Worm (Caenorhabditis elegans) whole organism, L1 larva: ENCODE results near the gene F40G9.12.
A peak's percentile ranks its signal among the peaks of the same experiment; 100 is the strongest.
"Not testable (repeated sequence)": the region's sequence is repeated elsewhere in the genome, so short reads cannot be mapped to it uniquely, and the experiment has no call there.

Experiments used
- C16A3.4 ChIP-seq: fragments of 150-350 bp; optimal IDR thresholded peaks from 2 replicates; lab custom pipeline; 2014; ENCODE audit warnings: missing biosample characterization, missing genetic modification characterization
- C34B4.2 ChIP-seq: sonication (generic microtip); optimal IDR thresholded peaks from 2 replicates; lab custom pipeline; 2017; ENCODE audit warnings: mild to moderate bottlenecking, missing genetic modification characterization, missing compliant biosample characterization
- F16B12.6 ChIP-seq: fragments of 150-350 bp; optimal IDR thresholded peaks from 2 replicates; lab custom pipeline; 2014; ENCODE audit warnings: missing biosample characterization, missing genetic modification characterization
- Y116A8C.19 ChIP-seq: sonication (generic microtip); optimal IDR thresholded peaks from 2 replicates; lab custom pipeline; 2016; ENCODE audit warnings: missing compliant biosample characterization, missing genetic modification characterization, borderline replicate concordance
- alr-1 ChIP-seq: fragments of 200-800 bp; sonication (Bioruptor generic); optimal IDR thresholded peaks from 2 replicates; lab custom pipeline; 2018; ENCODE audit warnings: borderline replicate concordance, mild to moderate bottlenecking, missing genetic modification characterization, missing compliant biosample characterization
- blmp-1 ChIP-seq: fragments of 150-350 bp; optimal IDR thresholded peaks from 2 replicates; lab custom pipeline; 2014; ENCODE audit warnings: missing biosample characterization, missing genetic modification characterization
- ceh-63 ChIP-seq: fragments of 200-800 bp; sonication (Bioruptor generic); optimal IDR thresholded peaks from 2 replicates; lab custom pipeline; 2018; ENCODE audit warnings: mild to moderate bottlenecking, missing genetic modification characterization, missing compliant biosample characterization
- ceh-8 ChIP-seq: fragments of 200-800 bp; sonication (Bioruptor generic); optimal IDR thresholded peaks from 2 replicates; lab custom pipeline; 2018; ENCODE audit warnings: mild to moderate bottlenecking, missing genetic modification characterization, moderate library complexity, missing compliant biosample characterization
- dpl-1 ChIP-seq, 3 experiments: fragments of 150-350 bp in 2 of 3; sonication (generic microtip) in 1 of 3; optimal IDR thresholded peaks; 2 replicates each; lab custom pipeline; 2014 to 2017; ENCODE audit warnings: missing biosample characterization in 3 of 3, missing genetic modification characterization in 3 of 3, missing genetic modification reagents in 3 of 3
- efl-1 ChIP-seq, 4 experiments: fragments of 150-350 bp; optimal IDR thresholded peaks in 3 of 4; peaks in 1 of 4; 1 replicate in 1 of 4; 2 replicates in 3 of 4; lab custom pipeline; 2014; ENCODE audit warnings: missing biosample characterization in 2 of 4, missing genetic modification characterization in 2 of 4, missing genetic modification reagents in 2 of 4
- efl-3 ChIP-seq: fragments of 200-800 bp; sonication (Bioruptor generic); optimal IDR thresholded peaks from 2 replicates; lab custom pipeline; 2018; ENCODE audit warnings: mild to moderate bottlenecking, missing genetic modification characterization, missing compliant biosample characterization
- elt-2 ChIP-seq: sonication (generic microtip); optimal IDR thresholded peaks from 2 replicates; lab custom pipeline; 2016; ENCODE audit warnings: missing genetic modification characterization, mild to moderate bottlenecking, inconsistent platforms, missing compliant biosample characterization, missing genetic modification reagents
- ets-5 ChIP-seq: fragments of 200-800 bp; sonication (Bioruptor generic); IDR thresholded peaks from 2 replicates; pipeline ENCODE4 v1.3.6; 2022; ENCODE audit warnings: missing genetic modification characterization, missing compliant biosample characterization
- fkh-10 ChIP-seq: sonication (generic microtip); optimal IDR thresholded peaks from 2 replicates; lab custom pipeline; 2017; ENCODE audit warnings: missing biosample characterization, missing genetic modification reagents, missing genetic modification characterization
- fkh-4 ChIP-seq: sonication (generic microtip); optimal IDR thresholded peaks from 2 replicates; lab custom pipeline; 2016; ENCODE audit warnings: missing compliant biosample characterization, missing genetic modification characterization, borderline replicate concordance
- fkh-8 ChIP-seq: sonication (generic microtip); optimal IDR thresholded peaks from 2 replicates; lab custom pipeline; 2016; ENCODE audit warnings: mild to moderate bottlenecking, missing genetic modification characterization, missing compliant biosample characterization
- fos-1 ChIP-seq: fragments of 150-350 bp; optimal IDR thresholded peaks from 2 replicates; lab custom pipeline; 2014; ENCODE audit warnings: missing biosample characterization, missing genetic modification characterization
- hlh-17 ChIP-seq: fragments of 200-800 bp; sonication (Bioruptor generic); optimal IDR thresholded peaks from 2 replicates; lab custom pipeline; 2018; ENCODE audit warnings: missing genetic modification characterization, mild to moderate bottlenecking, missing compliant biosample characterization, moderate library complexity, borderline replicate concordance
- hlh-4 ChIP-seq: sonication (generic microtip); optimal IDR thresholded peaks from 2 replicates; lab custom pipeline; 2016; ENCODE audit warnings: mild to moderate bottlenecking, missing genetic modification characterization, missing compliant biosample characterization
- irx-1 ChIP-seq: sonication (generic microtip); optimal IDR thresholded peaks from 2 replicates; lab custom pipeline; 2016; ENCODE audit warnings: missing genetic modification characterization, missing compliant biosample characterization
- isw-1 ChIP-seq: fragments of 200-800 bp; sonication (Bioruptor generic); IDR thresholded peaks from 2 replicates; pipeline ENCODE4 v1.3.6; 2022; ENCODE audit warnings: missing genetic modification characterization, missing compliant biosample characterization
- lin-13 ChIP-seq: fragments of 150-350 bp; optimal IDR thresholded peaks from 2 replicates; lab custom pipeline; 2014; ENCODE audit warnings: missing biosample characterization, missing genetic modification reagents, missing genetic modification characterization
- lin-14 ChIP-seq: fragments of 200-800 bp; sonication (Bioruptor generic); optimal IDR thresholded peaks from 2 replicates; lab custom pipeline; 2018; ENCODE audit warnings: mild to moderate bottlenecking, missing genetic modification characterization, moderate library complexity, missing compliant biosample characterization
- lin-35 ChIP-seq, 2 experiments: fragments of 150-350 bp; optimal IDR thresholded peaks; 2 replicates each; lab custom pipeline; 2014; ENCODE audit warnings: missing biosample characterization in 2 of 2, missing genetic modification characterization in 2 of 2, missing genetic modification reagents in 2 of 2
- lir-3 ChIP-seq: sonication (generic microtip); optimal IDR thresholded peaks from 2 replicates; lab custom pipeline; 2016; ENCODE audit warnings: mild to moderate bottlenecking, missing genetic modification characterization, moderate library complexity, missing compliant biosample characterization; ENCODE audit not compliant: poor library complexity
- lsy-2 ChIP-seq, 2 experiments: fragments of 150-350 bp; optimal IDR thresholded peaks; 2 replicates each; lab custom pipeline; 2014; ENCODE audit warnings: missing biosample characterization in 2 of 2, missing genetic modification characterization in 2 of 2
- mef-2 ChIP-seq: fragments of 150-350 bp; optimal IDR thresholded peaks from 2 replicates; lab custom pipeline; 2014; ENCODE audit warnings: missing biosample characterization, missing genetic modification characterization
- mep-1 ChIP-seq: fragments of 150-350 bp; optimal IDR thresholded peaks from 2 replicates; lab custom pipeline; 2014; ENCODE audit warnings: missing biosample characterization, missing genetic modification characterization
- nhr-19 ChIP-seq: fragments of 200-800 bp; sonication (Bioruptor generic); conservative IDR thresholded peaks from 2 replicates; pipeline ENCODE4 v1.3.6; 2022; ENCODE audit warnings: missing genetic modification characterization, missing compliant biosample characterization
- nhr-28 ChIP-seq: fragments of 150-350 bp; optimal IDR thresholded peaks from 2 replicates; lab custom pipeline; 2014; ENCODE audit warnings: missing biosample characterization, missing genetic modification characterization
- nhr-71 ChIP-seq: sonication (generic microtip); optimal IDR thresholded peaks from 2 replicates; lab custom pipeline; 2016; ENCODE audit warnings: mild to moderate bottlenecking, missing genetic modification characterization, moderate library complexity, missing compliant biosample characterization
- nhr-77 ChIP-seq: fragments of 150-350 bp; optimal IDR thresholded peaks from 2 replicates; lab custom pipeline; 2014; ENCODE audit warnings: missing biosample characterization, missing genetic modification characterization
- nhr-85 ChIP-seq: sonication (generic microtip); peaks from one replicate; lab custom pipeline; 2016; ENCODE audit warnings: missing genetic modification characterization, inconsistent platforms, missing compliant biosample characterization
- pax-3 ChIP-seq: fragments of 200-800 bp; sonication (Bioruptor generic); optimal IDR thresholded peaks from 2 replicates; lab custom pipeline; 2018; ENCODE audit warnings: mild to moderate bottlenecking, missing genetic modification characterization, moderate library complexity, missing compliant biosample characterization
- snpc-4 ChIP-seq: fragments of 150-350 bp; optimal IDR thresholded peaks from 2 replicates; lab custom pipeline; 2014; ENCODE audit warnings: missing biosample characterization, missing genetic modification characterization
- snu-23 ChIP-seq: sonication (generic microtip); optimal IDR thresholded peaks from 2 replicates; lab custom pipeline; 2016; ENCODE audit warnings: missing genetic modification characterization, missing compliant biosample characterization
- sptf-1 ChIP-seq: fragments of 150-350 bp; optimal IDR thresholded peaks from 2 replicates; lab custom pipeline; 2014; ENCODE audit warnings: missing biosample characterization, missing genetic modification characterization
- unc-130 ChIP-seq: fragments of 150-350 bp; optimal IDR thresholded peaks from 2 replicates; lab custom pipeline; 2017; ENCODE audit warnings: missing biosample characterization, missing genetic modification characterization, inconsistent platforms
- xbp-1 ChIP-seq: sonication (generic microtip); optimal IDR thresholded peaks from 2 replicates; lab custom pipeline; 2016; ENCODE audit warnings: missing genetic modification characterization, missing compliant biosample characterization
- zag-1 ChIP-seq: fragments of 150-350 bp; optimal IDR thresholded peaks from 2 replicates; lab custom pipeline; 2014; ENCODE audit warnings: missing biosample characterization, missing genetic modification characterization
- zip-4 ChIP-seq: fragments of 200-800 bp; sonication (Bioruptor generic); optimal IDR thresholded peaks from 2 replicates; lab custom pipeline; 2018; ENCODE audit warnings: mild to moderate bottlenecking, missing genetic modification characterization, moderate library complexity, missing compliant biosample characterization

F40G9.12 gene

ce11 chrIII:171617-172016, at the start of gene F40G9.12, which contains the start of gene F40G9.9:
TSS of gene F40G9.12 (plus strand) at chrIII:171847.
TSS of gene F40G9.9 (minus strand) at chrIII:171717.
- TF ChIP-seq ceh-63 (GFP tag; lab: Kevin White, UChicago) = no peak
- no peak for TF ChIP-seq xbp-1 (tag; lab: Kevin White, UChicago)
- TF ChIP-seq, all 84 proteins: peak for 0

ce11 chrIII:121983-122449, 49.6 kb upstream of the F40G9.12 start, which contains the start of gene C29F9.12:
TSS of gene C29F9.12 (minus strand) at chrIII:122033.
- not testable (repeated sequence) for TF ChIP-seq C16A3.4 (tag; lab: Kevin White, UChicago); fos-1 (tag; lab: Kevin White, UChicago); nhr-19 (GFP tag; lab: Robert Waterston, UW)

- TF ChIP-seq nhr-28 (tag; lab: Kevin White, UChicago) = no peak
- TF ChIP-seq hlh-4 (tag; lab: Kevin White, UChicago) = no peak
- no peak for TF ChIP-seq ceh-63 (GFP tag; lab: Kevin White, UChicago)
- no peak for TF ChIP-seq elt-2
- no peak for TF ChIP-seq lsy-2 (tag; optimal IDR thresholded peaks at IDR 0.05; lab: Kevin White, UChicago)
- no peak for TF ChIP-seq ets-5 (GFP tag; lab: Robert Waterston, UW)
- no peak for TF ChIP-seq isw-1 (GFP tag; lab: Robert Waterston, UW)
These were observed 47.2 kb upstream of the F40G9.12 start, which contains the start of gene pals-23 for ce11 chrIII:124478-124877. TSS of gene pals-23 (plus strand) at chrIII:124778.

ce11 chrIII:130650-131049, 41.0 kb upstream of the F40G9.12 start, which contains the start of the genes nhr-280 and C29F9.2:
TSS of gene nhr-280 (minus strand) at chrIII:130750.
TSS of gene C29F9.2 (plus strand) at chrIII:130947.
- TF ChIP-seq nhr-28 (tag; lab: Kevin White, UChicago) = no peak
- peak; percentile 23 for TF ChIP-seq elt-2

- TF ChIP-seq mef-2 (tag; lab: Kevin White, UChicago) (no peak), nhr-77 (tag; lab: Kevin White, UChicago) (no peak), sptf-1 (tag; lab: Kevin White, UChicago) (no peak), efl-3 (GFP tag; lab: Kevin White, UChicago) (no peak), dpl-1 (GFP tag; optimal IDR thresholded peaks at IDR 0.05; lab: Kevin White, UChicago) (peak; percentile 32 to 72 (median 60)), xbp-1 (tag; lab: Kevin White, UChicago) (peak; percentile 44), snpc-4 (tag; lab: Kevin White, UChicago) (peak; percentile 16), hlh-17 (GFP tag; lab: Kevin White, UChicago) (no peak), unc-130 (peak; percentile 27), irx-1 (peak; percentile 9), lin-35 (GFP tag; optimal IDR thresholded peaks at IDR 0.05; lab: Kevin White, UChicago) (peak; percentile 68 to 72), ceh-63 (GFP tag; lab: Kevin White, UChicago) (no peak), mep-1 (tag; lab: Kevin White, UChicago) (peak; percentile 79), alr-1 (no peak), pax-3 (tag; lab: Kevin White, UChicago) (no peak), zag-1 (tag; lab: Kevin White, UChicago) (peak; percentile 14), nhr-71 (peak; percentile 61), fkh-10 (GFP tag; lab: Kevin White, UChicago) (no peak), snu-23 (peak; percentile 64), fkh-8 (tag; lab: Kevin White, UChicago) (peak; percentile 56), ceh-8 (no peak), nhr-85 (tag; lab: Kevin White, UChicago) (peak; percentile 71), fos-1 (tag; lab: Kevin White, UChicago) (no peak), lir-3 (tag; lab: Kevin White, UChicago) (peak; percentile 34), Y116A8C.19 (tag; lab: Kevin White, UChicago) (no peak), efl-1 (optimal IDR thresholded peaks at IDR 0.05; lab: Kevin White, UChicago) (peak; percentile 65 to 67), efl-1 (GFP tag; optimal IDR thresholded peaks at IDR 0.05 in 1 of 2; lab: Kevin White, UChicago) (peak; percentile 64 to 94), F16B12.6 (tag; lab: Kevin White, UChicago) (peak; percentile 60), lin-14 (peak; percentile 77), blmp-1 (peak; percentile 42), hlh-4 (tag; lab: Kevin White, UChicago) (no peak), C34B4.2 (tag; lab: Kevin White, UChicago) (no peak), fkh-4 (tag; lab: Kevin White, UChicago) (no peak), lin-13 (GFP tag; lab: Kevin White, UChicago) (peak; percentile 53), C16A3.4 (tag; lab: Kevin White, UChicago) (peak; percentile 71), zip-4 (GFP tag; lab: Kevin White, UChicago) (no peak)
These were observed 40.0 kb upstream of the F40G9.12 start for ce11 chrIII:131627-132026.
